Worm (Caenorhabditis elegans) whole organism, mixed stage, embryonic: Measurements from ENCODE around the gene F32D8.11.

Source experiments
- M03D4.4 ChIP-seq: sonication (generic microtip); optimal IDR thresholded peaks from 2 replicates; lab custom pipeline; 2017; ENCODE audit warnings: mild to moderate bottlenecking, missing genetic modification characterization, missing compliant biosample characterization
- bed-3 ChIP-seq: fragments of 200-800 bp; sonication (Bioruptor generic); optimal IDR thresholded peaks from 3 replicates; lab custom pipeline; 2018; ENCODE audit warnings: mild to moderate bottlenecking, missing genetic modification characterization, moderate library complexity, missing compliant biosample characterization
- blmp-1 ChIP-seq: fragments of 150-350 bp; optimal IDR thresholded peaks from 2 replicates; lab custom pipeline; 2014; ENCODE audit warnings: missing biosample characterization, missing genetic modification characterization
- ceh-39 ChIP-seq: fragments of 150-350 bp; optimal IDR thresholded peaks from 2 replicates; lab custom pipeline; 2014; ENCODE audit warnings: missing biosample characterization, missing genetic modification characterization
- ceh-43 ChIP-seq: fragments of 200-800 bp; sonication (Bioruptor generic); optimal IDR thresholded peaks from 2 replicates; lab custom pipeline; 2018; ENCODE audit warnings: mild to moderate bottlenecking, missing genetic modification characterization, moderate library complexity, missing compliant biosample characterization
- ceh-83 ChIP-seq: fragments of 200-800 bp; sonication (Bioruptor generic); optimal IDR thresholded peaks from 2 replicates; lab custom pipeline; 2018; ENCODE audit warnings: mild to moderate bottlenecking, missing genetic modification characterization, missing compliant biosample characterization
- ces-1 ChIP-seq: fragments of 150-350 bp; optimal IDR thresholded peaks from 2 replicates; lab custom pipeline; 2014; ENCODE audit warnings: missing biosample characterization, missing genetic modification reagents, missing genetic modification characterization
- cnd-1 ChIP-seq: fragments of 200-800 bp; sonication (Bioruptor generic); optimal IDR thresholded peaks from 2 replicates; lab custom pipeline; 2018; ENCODE audit warnings: mild to moderate bottlenecking, missing genetic modification characterization, missing compliant biosample characterization
- drap-1 ChIP-seq: fragments of 200-800 bp; sonication (Bioruptor generic); optimal IDR thresholded peaks from 3 replicates; lab custom pipeline; 2018; ENCODE audit warnings: mild to moderate bottlenecking, missing genetic modification characterization, missing compliant biosample characterization
- elt-1 ChIP-seq: sonication (generic microtip); optimal IDR thresholded peaks from 2 replicates; lab custom pipeline; 2017; ENCODE audit warnings: missing genetic modification characterization, mild to moderate bottlenecking, missing compliant biosample characterization, antibody characterized with exemption, moderate library complexity, borderline replicate concordance; ENCODE audit not compliant: insufficient read depth
- elt-3 ChIP-seq: fragments of 150-350 bp; optimal IDR thresholded peaks from 2 replicates; lab custom pipeline; 2014; ENCODE audit warnings: missing biosample characterization, missing genetic modification characterization
- flh-1 ChIP-seq: fragments of 200-800 bp; sonication (Bioruptor generic); optimal IDR thresholded peaks from 2 replicates; lab custom pipeline; 2018; ENCODE audit warnings: mild to moderate bottlenecking, missing genetic modification characterization, moderate library complexity, missing compliant biosample characterization
- ham-2 ChIP-seq: fragments of 200-800 bp; sonication (Bioruptor generic); optimal IDR thresholded peaks from 2 replicates; lab custom pipeline; 2018; ENCODE audit warnings: mild to moderate bottlenecking, missing genetic modification characterization, missing compliant biosample characterization
- hlh-1 ChIP-seq: fragments of 150-350 bp; optimal IDR thresholded peaks from 2 replicates; lab custom pipeline; 2014; ENCODE audit warnings: missing biosample characterization, missing genetic modification reagents, missing genetic modification characterization
- lin-13 ChIP-seq: fragments of 150-350 bp; optimal IDR thresholded peaks from 2 replicates; lab custom pipeline; 2014; ENCODE audit warnings: missing biosample characterization, missing genetic modification characterization
- lin-32 ChIP-seq: fragments of 200-800 bp; sonication (Bioruptor generic); optimal IDR thresholded peaks from 2 replicates; lab custom pipeline; 2018; ENCODE audit warnings: mild to moderate bottlenecking, missing genetic modification characterization, missing compliant biosample characterization
- lsy-2 ChIP-seq: fragments of 150-350 bp; optimal IDR thresholded peaks from 2 replicates; lab custom pipeline; 2014; ENCODE audit warnings: missing biosample characterization, missing genetic modification characterization
- mab-5 ChIP-seq: fragments of 150-350 bp; optimal IDR thresholded peaks from 2 replicates; lab custom pipeline; 2014; ENCODE audit warnings: missing biosample characterization, missing genetic modification characterization
- mep-1 ChIP-seq: fragments of 150-350 bp; optimal IDR thresholded peaks from 2 replicates; lab custom pipeline; 2017; ENCODE audit warnings: missing biosample characterization, missing genetic modification reagents, missing genetic modification characterization, inconsistent platforms
- mls-2 ChIP-seq: sonication (generic microtip); optimal IDR thresholded peaks from 2 replicates; lab custom pipeline; 2016; ENCODE audit warnings: mild to moderate bottlenecking, missing genetic modification characterization, moderate library complexity, missing compliant biosample characterization
- nhr-12 ChIP-seq: fragments of 150-350 bp; optimal IDR thresholded peaks from 2 replicates; lab custom pipeline; 2014; ENCODE audit warnings: missing biosample characterization, missing genetic modification characterization
- nhr-2 ChIP-seq: fragments of 150-350 bp; optimal IDR thresholded peaks from 2 replicates; lab custom pipeline; 2014; ENCODE audit warnings: missing biosample characterization, missing genetic modification characterization
- nhr-237 ChIP-seq: fragments of 150-350 bp; optimal IDR thresholded peaks from 2 replicates; lab custom pipeline; 2014; ENCODE audit warnings: missing biosample characterization, missing genetic modification characterization
- nhr-28 ChIP-seq: fragments of 150-350 bp; optimal IDR thresholded peaks from 2 replicates; lab custom pipeline; 2014; ENCODE audit warnings: missing biosample characterization, missing genetic modification characterization
- nhr-76 ChIP-seq: sonication (generic microtip); optimal IDR thresholded peaks from 2 replicates; lab custom pipeline; 2017; ENCODE audit warnings: missing biosample characterization, missing genetic modification characterization
- pha-4 ChIP-seq: fragments of 150-350 bp; optimal IDR thresholded peaks from 2 replicates; lab custom pipeline; 2018; ENCODE audit warnings: missing biosample characterization, missing genetic modification reagents, missing genetic modification characterization
- sem-2 ChIP-seq: fragments of 200-800 bp; sonication (Bioruptor generic); optimal IDR thresholded peaks from 2 replicates; lab custom pipeline; 2018; ENCODE audit warnings: mild to moderate bottlenecking, missing genetic modification characterization, missing compliant biosample characterization
- snpc-4 ChIP-seq: fragments of 150-350 bp; optimal IDR thresholded peaks from 2 replicates; lab custom pipeline; 2014; ENCODE audit warnings: missing biosample characterization, missing genetic modification characterization
- sptf-1 ChIP-seq: sonication (generic microtip); optimal IDR thresholded peaks from 2 replicates; lab custom pipeline; 2017; ENCODE audit warnings: mild to moderate bottlenecking, missing genetic modification characterization, moderate library complexity, missing compliant biosample characterization
- tbx-8 ChIP-seq: fragments of 200-800 bp; sonication (Bioruptor generic); optimal IDR thresholded peaks from 2 replicates; lab custom pipeline; 2018; ENCODE audit warnings: mild to moderate bottlenecking, missing genetic modification characterization, moderate library complexity, missing compliant biosample characterization
- unc-120 ChIP-seq: sonication (generic microtip); optimal IDR thresholded peaks from 2 replicates; lab custom pipeline; 2017; ENCODE audit warnings: missing genetic modification characterization, missing compliant biosample characterization; ENCODE audit not compliant: poor library complexity, severe bottlenecking
- unc-39 ChIP-seq: fragments of 150-350 bp; optimal IDR thresholded peaks from 2 replicates; lab custom pipeline; 2014; ENCODE audit warnings: missing biosample characterization, missing genetic modification characterization
- unc-62 ChIP-seq: fragments of 150-350 bp; optimal IDR thresholded peaks from 2 replicates; lab custom pipeline; 2014; ENCODE audit warnings: missing biosample characterization, missing genetic modification reagents, missing genetic modification characterization
- zip-8 ChIP-seq: fragments of 150-350 bp; optimal IDR thresholded peaks from 2 replicates; lab custom pipeline; 2014; ENCODE audit warnings: missing biosample characterization, missing genetic modification characterization
- ztf-11 ChIP-seq: fragments of 150-350 bp; optimal IDR thresholded peaks from 2 replicates; lab custom pipeline; 2014; ENCODE audit warnings: missing biosample characterization, missing genetic modification characterization

F32D8.11 gene

ce11 chrV:10904795-10905194 lies 15.9 kb upstream of the F32D8.11 start:
- TF ChIP-seq pha-4 (tag; lab: Kevin White, UChicago) (no peak), lin-32 (GFP tag; lab: Kevin White, UChicago) (no peak), unc-120 (tag; lab: Kevin White, UChicago) (peak; percentile 6), ces-1 (GFP tag; lab: Kevin White, UChicago) (peak; percentile 68), tbx-8 (GFP tag; lab: Kevin White, UChicago) (no peak), ceh-83 (GFP tag; lab: Kevin White, UChicago) (no peak), flh-1 (GFP tag; lab: Kevin White, UChicago) (no peak)

- TF ChIP-seq ces-1 (GFP tag; lab: Kevin White, UChicago) = peak; percentile 48
- TF ChIP-seq flh-1 (GFP tag; lab: Kevin White, UChicago) = no peak
These were observed 14.8 kb upstream of the F32D8.11 start, which contains the start of gene F32D8.15 for ce11 chrV:10903748-10904147. TSS of gene F32D8.15 (plus strand) at chrV:10904048.

ce11 chrV:10902682-10903081 lies 13.7 kb upstream of the F32D8.11 start, which contains the start of gene F32D8.8:
TSS of gene F32D8.8 (minus strand) at chrV:10902782.
- TF ChIP-seq sem-2 (GFP tag; lab: Kevin White, UChicago) (no peak), mab-5 (tag; lab: Kevin White, UChicago) (no peak)

- no peak for TF ChIP-seq ceh-39 (tag; lab: Kevin White, UChicago)
- no peak for TF ChIP-seq elt-1 (tag; lab: Kevin White, UChicago)
- TF ChIP-seq, all 35 proteins: peak for 0
These were observed 12.2 kb upstream of the F32D8.11 start, which contains the start of gene spp-16 for ce11 chrV:10901125-10901524. TSS of gene spp-16 (minus strand) at chrV:10901303.

- TF ChIP-seq elt-1 (tag; lab: Kevin White, UChicago) = peak; percentile 64
- TF ChIP-seq tbx-8 (GFP tag; lab: Kevin White, UChicago) = no peak
These were observed 9.7 kb upstream of the F32D8.11 start for ce11 chrV:10898629-10899028.

ce11 chrV:10898107-10898506 lies 9.2 kb upstream of the F32D8.11 start, which contains the start of gene F32D8.7:
TSS of gene F32D8.7 (plus strand) at chrV:10898435.
- TF ChIP-seq unc-62 (peak; percentile 15), mls-2 (tag; lab: Kevin White, UChicago) (no peak)

ce11 chrV:10897172-10897571 lies 8.2 kb upstream of the F32D8.11 start:
- TF ChIP-seq unc-62 = peak; percentile 94
- peak; percentile 97 for TF ChIP-seq nhr-237 (tag; lab: Kevin White, UChicago)
- TF ChIP-seq bed-3 (GFP tag; lab: Kevin White, UChicago) = peak; percentile 52
- peak; percentile 74 for TF ChIP-seq cnd-1 (tag; lab: Kevin White, UChicago)
- TF ChIP-seq M03D4.4 (tag; lab: Kevin White, UChicago) = peak; percentile 73
- peak; percentile 14 for TF ChIP-seq nhr-28
- peak; percentile 88 for TF ChIP-seq hlh-1
- TF ChIP-seq flh-1 (GFP tag; lab: Kevin White, UChicago) = no peak
- no peak for TF ChIP-seq mab-5 (tag; lab: Kevin White, UChicago)
- peak; percentile 92 for TF ChIP-seq lsy-2
- TF ChIP-seq mls-2 (tag; lab: Kevin White, UChicago) = peak; percentile 85
- peak; percentile 64 for TF ChIP-seq ceh-43 (GFP tag; lab: Kevin White, UChicago)
- TF ChIP-seq sptf-1 (tag; lab: Kevin White, UChicago) = peak; percentile 92
- TF ChIP-seq lin-32 (GFP tag; lab: Kevin White, UChicago) = no peak
- TF ChIP-seq ces-1 (GFP tag; lab: Kevin White, UChicago) = peak; percentile 84
- peak; percentile 42 for TF ChIP-seq unc-39 (tag; lab: Kevin White, UChicago)
- peak; percentile 60 for TF ChIP-seq ham-2
- no peak for TF ChIP-seq nhr-76 (tag; lab: Kevin White, UChicago)
- TF ChIP-seq blmp-1 (tag; lab: Kevin White, UChicago) = peak; percentile 33
- TF ChIP-seq snpc-4 (tag; lab: Kevin White, UChicago) = no peak
- TF ChIP-seq ceh-83 (GFP tag; lab: Kevin White, UChicago) = peak; percentile 70
- peak; percentile 80 for TF ChIP-seq nhr-2 (tag; lab: Kevin White, UChicago)
- TF ChIP-seq drap-1 (GFP tag; lab: Kevin White, UChicago) = peak; percentile 88
- peak; percentile 98 for TF ChIP-seq unc-120 (tag; lab: Kevin White, UChicago)
- peak; percentile 60 for TF ChIP-seq ztf-11 (tag; lab: Kevin White, UChicago)
- no peak for TF ChIP-seq sem-2 (GFP tag; lab: Kevin White, UChicago)
- TF ChIP-seq lin-13 (tag; lab: Kevin White, UChicago) = peak; percentile 97
- TF ChIP-seq zip-8 (tag; lab: Kevin White, UChicago) = no peak
- peak; percentile 99 for TF ChIP-seq mep-1 (tag; lab: Kevin White, UChicago)
- TF ChIP-seq pha-4 (tag; lab: Kevin White, UChicago) = peak; percentile 99
- TF ChIP-seq nhr-12 (tag; lab: Kevin White, UChicago) = peak; percentile 92
- peak; percentile 50 for TF ChIP-seq tbx-8 (GFP tag; lab: Kevin White, UChicago)
- peak; percentile 86 for TF ChIP-seq elt-3 (tag; lab: Kevin White, UChicago)
- peak; percentile 34 for TF ChIP-seq elt-1 (tag; lab: Kevin White, UChicago)
- peak; percentile 99 for TF ChIP-seq ceh-39 (tag; lab: Kevin White, UChicago)
